Worm (Caenorhabditis elegans) whole organism, L2 larva: Measurements from ENCODE around the gene Y45F10B.3.

Experiments used
- ama-1 ChIP-seq: fragments of 150-350 bp; optimal IDR thresholded peaks from 2 replicates; lab custom pipeline; 2018; ENCODE audit warnings: inconsistent platforms
- mdl-1 ChIP-seq, 2 experiments: fragments of 150-350 bp in 1 of 2; sonication (generic microtip) in 1 of 2; optimal IDR thresholded peaks; 2 replicates each; lab custom pipeline; 2017; ENCODE audit warnings: missing biosample characterization in 2 of 2, missing genetic modification characterization in 2 of 2
- nhr-6 ChIP-seq: fragments of 150-350 bp; optimal IDR thresholded peaks from 2 replicates; lab custom pipeline; 2014; ENCODE audit warnings: missing biosample characterization, missing genetic modification characterization
- snpc-4 ChIP-seq: fragments of 150-350 bp; optimal IDR thresholded peaks from 2 replicates; lab custom pipeline; 2014; ENCODE audit warnings: missing biosample characterization, missing genetic modification characterization

ce11 chrIV:13574733-13575132 is 18.7 kb upstream of the Y45F10B.3 start, which contains the start of gene srd-10:
- TF ChIP-seq mdl-1 (tag; optimal IDR thresholded peaks at IDR 0.05; lab: Kevin White, UChicago) (no peak), ama-1 (lab: Kevin White, UChicago) (no peak), snpc-4 (no peak), nhr-6 (tag; lab: Kevin White, UChicago) (no peak)
